Worm (Caenorhabditis elegans): ENCODE data around the gene hmit-1.3.

DNA sequence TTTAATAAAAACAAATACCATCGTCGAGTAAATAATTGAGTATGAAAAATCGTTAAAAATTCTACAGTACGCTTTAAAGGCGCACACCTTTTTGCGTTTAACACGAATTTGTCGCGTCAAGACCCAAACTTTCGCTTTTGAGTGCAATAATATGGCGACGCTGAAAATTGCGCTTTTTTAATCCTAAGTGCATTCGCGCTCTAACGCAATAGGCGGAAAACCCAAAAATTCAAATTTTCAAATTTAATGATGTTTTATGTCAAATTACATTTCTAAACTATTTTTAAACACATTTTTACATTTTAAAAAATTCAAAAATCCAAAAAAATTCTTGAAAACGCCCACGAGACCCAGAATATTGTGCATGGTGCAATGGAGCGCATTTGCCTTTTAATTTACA, 7.6 kb downstream of the hmit-1.3 start:
- no peak for TF ChIP-seq W03F9.2 (tag; optimal IDR thresholded peaks at IDR 0.05)
- TF ChIP-seq dao-5 (tag; optimal IDR thresholded peaks at IDR 0.05), result no peak

All from whole organism, L4/young adult.